Worm (Caenorhabditis elegans) whole organism, L4 larva: ENCODE results near the gene egl-38.

Source experiments
- D1046.2 ChIP-seq: fragments of 200-800 bp; sonication (Bioruptor generic); IDR thresholded peaks from 2 replicates; pipeline ENCODE4 v1.3.6; 2022; ENCODE audit warnings: missing genetic modification characterization, missing compliant biosample characterization
- F10B5.3 ChIP-seq: sonication (generic microtip); optimal IDR thresholded peaks from 2 replicates; lab custom pipeline; 2016; ENCODE audit warnings: mild to moderate bottlenecking, missing genetic modification characterization, missing compliant biosample characterization
- Y105C5A.15 ChIP-seq: fragments of 200-800 bp; sonication (Bioruptor generic); IDR thresholded peaks from 2 replicates; pipeline ENCODE4 v1.3.6; 2022; ENCODE audit warnings: missing genetic modification characterization, missing compliant biosample characterization
- Y75B8A.6 ChIP-seq: fragments of 200-800 bp; sonication (Bioruptor generic); IDR thresholded peaks from 2 replicates; pipeline ENCODE4 v1.3.6; 2022; ENCODE audit warnings: missing genetic modification reagents, missing genetic modification characterization, missing compliant biosample characterization
- aha-1 ChIP-seq: fragments of 150-350 bp; peaks from one replicate; lab custom pipeline; 2014; ENCODE audit warnings: missing biosample characterization, missing genetic modification characterization
- hlh-30 ChIP-seq: sonication (generic microtip); optimal IDR thresholded peaks from 2 replicates; lab custom pipeline; 2017; ENCODE audit warnings: antibody characterized with exemption, mild to moderate bottlenecking, missing genetic modification characterization, missing compliant biosample characterization; ENCODE audit not compliant: insufficient read depth
- lin-39 ChIP-seq: fragments of 150-350 bp; optimal IDR thresholded peaks from 2 replicates; lab custom pipeline; 2014; ENCODE audit warnings: missing biosample characterization, missing genetic modification reagents, missing genetic modification characterization
- lir-3 ChIP-seq: sonication (generic microtip); optimal IDR thresholded peaks from 2 replicates; lab custom pipeline; 2016; ENCODE audit warnings: mild to moderate bottlenecking, missing genetic modification characterization, missing compliant biosample characterization
- nhr-28 ChIP-seq: fragments of 150-350 bp; optimal IDR thresholded peaks from 2 replicates; lab custom pipeline; 2014; ENCODE audit warnings: missing biosample characterization, missing genetic modification characterization
- pha-4 ChIP-seq, 2 experiments: fragments of 150-350 bp in 1 of 2; fragments of 200-800 bp in 1 of 2; sonication (Bioruptor generic) in 1 of 2; IDR thresholded peaks in 1 of 2; optimal IDR thresholded peaks in 1 of 2; 2 replicates each; pipeline versions ENCODE4 v1.3.6 to Lab custom; 2014 to 2022; ENCODE audit warnings: missing genetic modification characterization in 2 of 2, missing genetic modification reagents in 2 of 2, missing biosample characterization in 1 of 2, missing compliant biosample characterization in 1 of 2
- unc-130 ChIP-seq: sonication (generic microtip); optimal IDR thresholded peaks from 2 replicates; lab custom pipeline; 2016; ENCODE audit warnings: missing genetic modification reagents, missing genetic modification characterization, missing compliant biosample characterization
- zag-1 ChIP-seq: fragments of 150-350 bp; optimal IDR thresholded peaks from 2 replicates; lab custom pipeline; 2014; ENCODE audit warnings: missing biosample characterization, missing genetic modification characterization
- zfp-3 ChIP-seq: fragments of 200-800 bp; sonication (Bioruptor generic); conservative IDR thresholded peaks from 2 replicates; pipeline ENCODE4 v1.3.6; 2022; ENCODE audit warnings: missing genetic modification reagents, missing genetic modification characterization, missing compliant biosample characterization

DNA sequence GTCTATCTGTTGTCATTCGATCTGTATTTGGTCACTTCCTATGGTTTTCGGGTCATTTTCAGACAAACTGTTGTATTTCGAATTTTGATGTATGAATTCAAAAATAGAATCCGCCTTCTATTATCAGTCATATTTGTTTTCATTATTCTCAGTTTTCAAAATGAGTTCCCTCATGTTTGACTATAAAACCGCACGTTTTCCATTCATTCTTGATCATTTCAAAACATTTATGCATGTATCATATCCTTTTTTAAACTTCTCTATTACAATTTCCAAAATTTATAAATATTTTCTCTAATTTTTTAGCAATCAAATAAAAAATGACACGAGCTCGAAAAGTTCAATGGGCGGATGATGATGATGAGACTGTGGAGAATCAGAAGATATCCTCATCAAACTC is 27.5 kb upstream of the egl-38 start, which contains the start of gene K08F4.12:
- TF ChIP-seq F10B5.3 = no peak
- no peak for TF ChIP-seq D1046.2 (GFP tag; lab: Robert Waterston, UW)
- no peak for TF ChIP-seq hlh-30 (tag; lab: Kevin White, UChicago)
- TF ChIP-seq Y75B8A.6 (GFP tag; lab: Robert Waterston, UW) = no peak
- TF ChIP-seq pha-4 (GFP tag; IDR thresholded peaks at IDR 0.05; lab: Robert Waterston, UW) = no peak
- no peak for TF ChIP-seq pha-4 (tag; optimal IDR thresholded peaks at IDR 0.05; lab: Kevin White, UChicago)
- TF ChIP-seq zag-1 (tag; lab: Kevin White, UChicago) = no peak
- no peak for TF ChIP-seq aha-1
- TF ChIP-seq zfp-3 (GFP tag; lab: Robert Waterston, UW) = no peak
- no peak for TF ChIP-seq unc-130 (GFP tag; lab: Kevin White, UChicago)
- TF ChIP-seq Y105C5A.15 = no peak
- no peak for TF ChIP-seq lin-39
- TF ChIP-seq nhr-28 (tag; lab: Kevin White, UChicago) = no peak
- TF ChIP-seq lir-3 = no peak
